Fruit fly (Drosophila melanogaster) whole organism, wandering third instar larva: ENCODE measurements around the gene CG4297.

Experiments
- Dif ChIP-seq: fragments of 200-275, 200-300 bp; sonication (Bioruptor generic); optimal IDR thresholded peaks from 2 replicates; lab custom pipeline; 2018; ENCODE audit warnings: missing biosample characterization, missing genetic modification characterization; ENCODE audit not compliant: partially characterized antibody
- Vsx2 ChIP-seq: fragments of 200-300, 225-300 bp; sonication (Bioruptor generic); optimal IDR thresholded peaks from 2 replicates; lab custom pipeline; 2018; ENCODE audit warnings: missing biosample characterization, missing genetic modification characterization; ENCODE audit not compliant: partially characterized antibody
- dsf ChIP-seq: sonication (Bioruptor generic); optimal IDR thresholded peaks from 2 replicates; lab custom pipeline; 2016; ENCODE audit warnings: missing biosample characterization, missing genetic modification characterization, borderline replicate concordance
- ey ChIP-seq: fragments of 200-800 bp; sonication (Bioruptor generic); optimal IDR thresholded peaks from 2 replicates; lab custom pipeline; 2016; ENCODE audit warnings: missing biosample characterization, missing genetic modification characterization
- fru ChIP-seq: fragments of 200-800 bp; sonication (Bioruptor generic); optimal IDR thresholded peaks from 3 replicates; lab custom pipeline; 2016; ENCODE audit warnings: missing biosample characterization, mild to moderate bottlenecking, missing genetic modification characterization
- rgr ChIP-seq: fragments of 200-800 bp; sonication (Bioruptor generic); optimal IDR thresholded peaks from 3 replicates; lab custom pipeline; 2016; ENCODE audit warnings: missing biosample characterization, mild to moderate bottlenecking, missing genetic modification characterization
- tai ChIP-seq: sonication (Bioruptor generic); optimal IDR thresholded peaks from 2 replicates; lab custom pipeline; 2016; ENCODE audit warnings: missing biosample characterization, missing genetic modification characterization

dm6 chr2L:428380-428989 is 43.5 kb downstream of the CG4297 start:
- TF ChIP-seq tai (GFP tag; lab: Kevin White, UChicago), result no peak
- no peak for TF ChIP-seq dsf (GFP tag; lab: Kevin White, UChicago)
- TF ChIP-seq Vsx2, result no peak
- no peak for TF ChIP-seq Dif (GFP tag; lab: Kevin White, UChicago)
- no peak for TF ChIP-seq rgr (GFP tag; lab: Kevin White, UChicago)
- TF ChIP-seq ey (GFP tag; lab: Kevin White, UChicago), result no peak
- no peak for TF ChIP-seq fru (GFP tag; lab: Kevin White, UChicago)
